Worm (Caenorhabditis elegans): Measurements from ENCODE around the gene R12C12.7.

- TF ChIP-seq ztf-23 (GFP tag; IDR thresholded peaks at IDR 0.05) (no peak), T22C8.4 (GFP tag; IDR thresholded peaks at IDR 0.05) (no peak), med-1 (GFP tag; optimal IDR thresholded peaks at IDR 0.05; ENCODE audit: insufficient read depth) (no peak)
Measured at ce11 chrII:6020353-6020752, 35.4 kb downstream of the R12C12.7 start, which contains the start of gene ZK84.1.

All from whole organism, midembryonic.